Worm (Caenorhabditis elegans) whole organism, early embryonic: ENCODE results near the gene F09C8.2.

Source experiments
- B0310.2 ChIP-seq: sonication (generic microtip); optimal IDR thresholded peaks from 2 replicates; lab custom pipeline; 2016; ENCODE audit warnings: mild to moderate bottlenecking, missing genetic modification characterization, missing compliant biosample characterization
- ama-1 ChIP-seq: fragments of 150-350 bp; optimal IDR thresholded peaks from 2 replicates; lab custom pipeline; 2014
- hmg-4 ChIP-seq: fragments of 200-800 bp; sonication (Bioruptor generic); optimal IDR thresholded peaks from 2 replicates; lab custom pipeline; 2018; ENCODE audit warnings: mild to moderate bottlenecking, missing genetic modification characterization, missing compliant biosample characterization
- hnd-1 ChIP-seq: sonication (generic microtip); optimal IDR thresholded peaks from 2 replicates; lab custom pipeline; 2016; ENCODE audit warnings: missing genetic modification characterization, missing compliant biosample characterization
- tra-4 ChIP-seq: sonication (generic microtip); optimal IDR thresholded peaks from 2 replicates; lab custom pipeline; 2017; ENCODE audit warnings: missing genetic modification characterization, missing compliant biosample characterization

ce11 chrX:16128794-16129193 lies 18.0 kb downstream of the F09C8.2 start, which contains the start of gene ZK1073.1:
- TF ChIP-seq B0310.2 (tag; lab: Kevin White, UChicago) = no peak
- TF ChIP-seq hnd-1 = no peak
- TF ChIP-seq tra-4 (tag; lab: Kevin White, UChicago) = no peak
- TF ChIP-seq ama-1 = no peak
- TF ChIP-seq hmg-4 (GFP tag; lab: Kevin White, UChicago) = no peak
